Worm (Caenorhabditis elegans) whole organism, young adult: ENCODE results near the gene mrpl-42.
A peak's percentile ranks its signal among the peaks of the same experiment; 100 is the strongest.

Experiments used
- B0261.1 ChIP-seq: sonication (generic microtip); optimal IDR thresholded peaks from 2 replicates; lab custom pipeline; 2016; ENCODE audit warnings: mild to moderate bottlenecking, missing genetic modification characterization, moderate library complexity, missing compliant biosample characterization
- F37B4.10 ChIP-seq: fragments of 200-800 bp; sonication (Bioruptor generic); IDR thresholded peaks from 2 replicates; pipeline ENCODE4 v1.3.6; 2022; ENCODE audit warnings: missing genetic modification characterization, missing compliant biosample characterization
- F52B5.7 ChIP-seq: sonication (generic microtip); optimal IDR thresholded peaks from 2 replicates; lab custom pipeline; 2016; ENCODE audit warnings: mild to moderate bottlenecking, missing genetic modification characterization, missing compliant biosample characterization
- F57A8.1 ChIP-seq: fragments of 200-800 bp; sonication (Bioruptor generic); optimal IDR thresholded peaks from 2 replicates; lab custom pipeline; 2018; ENCODE audit warnings: mild to moderate bottlenecking, missing genetic modification characterization, moderate library complexity, missing compliant biosample characterization
- K12H6.12 ChIP-seq: fragments of 200-800 bp; sonication (Bioruptor generic); optimal IDR thresholded peaks from 2 replicates; lab custom pipeline; 2018; ENCODE audit warnings: mild to moderate bottlenecking, missing genetic modification characterization, missing compliant biosample characterization
- T07F8.4 ChIP-seq: sonication (generic microtip); optimal IDR thresholded peaks from 2 replicates; lab custom pipeline; 2016; ENCODE audit warnings: mild to moderate bottlenecking, missing genetic modification characterization, moderate library complexity, missing compliant biosample characterization
- T26A5.8 ChIP-seq: sonication (generic microtip); optimal IDR thresholded peaks from 2 replicates; lab custom pipeline; 2016; ENCODE audit warnings: missing genetic modification characterization, missing compliant biosample characterization
- Y53F4B.3 ChIP-seq: fragments of 200-800 bp; sonication (Bioruptor generic); IDR thresholded peaks from 2 replicates; pipeline ENCODE4 v1.3.6; 2022; ENCODE audit warnings: missing genetic modification reagents, missing genetic modification characterization, missing compliant biosample characterization
- Y67H2A.10 ChIP-seq: fragments of 200-800 bp; sonication (Bioruptor generic); conservative IDR thresholded peaks from 2 replicates; pipeline ENCODE4 v1.3.6; 2022; ENCODE audit warnings: missing genetic modification reagents, missing genetic modification characterization, missing compliant biosample characterization
- Y95B8A.8 ChIP-seq: fragments of 200-800 bp; sonication (Bioruptor generic); IDR thresholded peaks from 2 replicates; pipeline ENCODE4 v1.3.6; 2022; ENCODE audit warnings: missing genetic modification reagents, missing genetic modification characterization, missing compliant biosample characterization
- akir-1 ChIP-seq: fragments of 200-800 bp; sonication (Bioruptor generic); optimal IDR thresholded peaks from 2 replicates; lab custom pipeline; 2018; ENCODE audit warnings: mild to moderate bottlenecking, missing genetic modification characterization, moderate library complexity, missing compliant biosample characterization
- aptf-2 ChIP-seq: fragments of 200-800 bp; sonication (Bioruptor generic); conservative IDR thresholded peaks from 2 replicates; pipeline ENCODE4 v1.3.6; 2022; ENCODE audit warnings: missing genetic modification reagents, missing genetic modification characterization, missing compliant biosample characterization
- atf-7 ChIP-seq: sonication (generic microtip); optimal IDR thresholded peaks from 2 replicates; lab custom pipeline; 2017; ENCODE audit warnings: mild to moderate bottlenecking, missing genetic modification characterization, missing compliant biosample characterization
- attf-3 ChIP-seq: fragments of 200-800 bp; sonication (Bioruptor generic); conservative IDR thresholded peaks from 2 replicates; pipeline ENCODE4 v1.3.6; 2022; ENCODE audit warnings: missing genetic modification reagents, missing genetic modification characterization, missing compliant biosample characterization
- attf-5 ChIP-seq: fragments of 200-800 bp; sonication (Bioruptor generic); optimal IDR thresholded peaks from 2 replicates; lab custom pipeline; 2018; ENCODE audit warnings: mild to moderate bottlenecking, missing genetic modification characterization, missing compliant biosample characterization
- ccch-3 ChIP-seq: fragments of 200-800 bp; sonication (Bioruptor generic); optimal IDR thresholded peaks from 2 replicates; lab custom pipeline; 2018; ENCODE audit warnings: mild to moderate bottlenecking, missing genetic modification characterization, missing compliant biosample characterization
- cebp-1 ChIP-seq, 2 experiments: fragments of 200-800 bp in 1 of 2; sonication (Bioruptor generic) in 1 of 2; sonication (generic microtip) in 1 of 2; IDR thresholded peaks in 1 of 2; optimal IDR thresholded peaks in 1 of 2; 2 replicates each; pipeline versions ENCODE4 v1.3.6 to Lab custom; 2017 to 2022; ENCODE audit warnings: missing compliant biosample characterization in 2 of 2, missing genetic modification characterization in 2 of 2, mild to moderate bottlenecking in 1 of 2, missing genetic modification reagents in 1 of 2, moderate library complexity in 1 of 2
- ceh-27 ChIP-seq: fragments of 200-800 bp; sonication (Bioruptor generic); optimal IDR thresholded peaks from 2 replicates; lab custom pipeline; 2018; ENCODE audit warnings: mild to moderate bottlenecking, missing genetic modification characterization, moderate library complexity, missing compliant biosample characterization
- ceh-40 ChIP-seq: fragments of 200-800 bp; sonication (Bioruptor generic); IDR thresholded peaks from 2 replicates; pipeline ENCODE4 v1.3.6; 2022; ENCODE audit warnings: missing genetic modification characterization, missing compliant biosample characterization
- ceh-58 ChIP-seq: fragments of 200-800 bp; sonication (Bioruptor generic); IDR thresholded peaks from 2 replicates; pipeline ENCODE4 v1.3.6; 2022; ENCODE audit warnings: missing genetic modification characterization, missing compliant biosample characterization
- ceh-91 ChIP-seq: fragments of 200-800 bp; sonication (Bioruptor generic); IDR thresholded peaks from 2 replicates; pipeline ENCODE4 v1.3.6; 2022; ENCODE audit warnings: missing genetic modification reagents, missing genetic modification characterization, missing compliant biosample characterization
- efl-1 ChIP-seq: fragments of 150-350 bp; optimal IDR thresholded peaks from 2 replicates; lab custom pipeline; 2014; ENCODE audit warnings: missing biosample characterization, missing genetic modification reagents, missing genetic modification characterization
- ekl-4 ChIP-seq: fragments of 200-800 bp; sonication (Bioruptor generic); IDR thresholded peaks from 2 replicates; pipeline ENCODE4 v1.3.6; 2022; ENCODE audit warnings: missing genetic modification reagents, missing genetic modification characterization, missing compliant biosample characterization
- ets-4 ChIP-seq: fragments of 200-800 bp; sonication (Bioruptor generic); optimal IDR thresholded peaks from 2 replicates; lab custom pipeline; 2018; ENCODE audit warnings: mild to moderate bottlenecking, missing genetic modification characterization, missing compliant biosample characterization
- let-607 ChIP-seq, 2 experiments: fragments of 200-800 bp in 1 of 2; sonication (Bioruptor generic) in 1 of 2; sonication (generic microtip) in 1 of 2; optimal IDR thresholded peaks; 2 replicates each; lab custom pipeline; 2016 to 2018; ENCODE audit warnings: mild to moderate bottlenecking in 2 of 2, missing compliant biosample characterization in 2 of 2, missing genetic modification characterization in 2 of 2, moderate library complexity in 2 of 2, missing genotype in 1 of 2
- lin-54 ChIP-seq: fragments of 200-800 bp; sonication (Bioruptor generic); optimal IDR thresholded peaks from 2 replicates; lab custom pipeline; 2018; ENCODE audit warnings: mild to moderate bottlenecking, missing genetic modification characterization, missing compliant biosample characterization
- lsl-1 ChIP-seq: fragments of 200-800 bp; sonication (Bioruptor generic); optimal IDR thresholded peaks from 2 replicates; lab custom pipeline; 2018; ENCODE audit warnings: mild to moderate bottlenecking, missing genetic modification characterization, moderate library complexity, missing compliant biosample characterization
- lsy-27 ChIP-seq: sonication (generic microtip); optimal IDR thresholded peaks from 2 replicates; lab custom pipeline; 2017; ENCODE audit warnings: missing genetic modification characterization, mild to moderate bottlenecking, missing compliant biosample characterization, antibody characterized with exemption, missing genotype, borderline replicate concordance; ENCODE audit not compliant: insufficient read depth
- madf-6 ChIP-seq: fragments of 200-800 bp; sonication (Bioruptor generic); IDR thresholded peaks from 2 replicates; pipeline ENCODE4 v1.3.6; 2022; ENCODE audit warnings: missing genetic modification reagents, missing genetic modification characterization, missing compliant biosample characterization
- madf-8 ChIP-seq: fragments of 200-800 bp; sonication (Bioruptor generic); conservative IDR thresholded peaks from 2 replicates; pipeline ENCODE4 v1.3.6; 2022; ENCODE audit warnings: missing genetic modification reagents, missing genetic modification characterization, missing compliant biosample characterization
- mes-4 ChIP-seq: sonication (generic microtip); optimal IDR thresholded peaks from 2 replicates; lab custom pipeline; 2016; ENCODE audit warnings: missing genotype, missing genetic modification characterization, missing compliant biosample characterization
- nfya-1 ChIP-seq: sonication (generic microtip); optimal IDR thresholded peaks from 2 replicates; lab custom pipeline; 2017; ENCODE audit warnings: antibody characterized with exemption, missing compliant biosample characterization, missing genetic modification characterization, borderline replicate concordance; ENCODE audit not compliant: insufficient read depth
- nhr-179 ChIP-seq: sonication (generic microtip); optimal IDR thresholded peaks from 2 replicates; lab custom pipeline; 2016; ENCODE audit warnings: mild to moderate bottlenecking, missing genetic modification characterization, missing compliant biosample characterization
- rcor-1 ChIP-seq: fragments of 200-800 bp; sonication (Bioruptor generic); IDR thresholded peaks from 2 replicates; pipeline ENCODE4 v1.3.6; 2022; ENCODE audit warnings: missing genetic modification reagents, missing genetic modification characterization, missing compliant biosample characterization
- repo-1 ChIP-seq: sonication (generic microtip); optimal IDR thresholded peaks from 2 replicates; lab custom pipeline; 2017; ENCODE audit warnings: mild to moderate bottlenecking, missing genetic modification characterization, missing compliant biosample characterization
- snpc-1.3 ChIP-seq: sonication (generic microtip); optimal IDR thresholded peaks from 2 replicates; lab custom pipeline; 2017; ENCODE audit warnings: missing genetic modification characterization, mild to moderate bottlenecking, missing compliant biosample characterization, antibody characterized with exemption, moderate library complexity, missing genotype, missing genetic modification reagents; ENCODE audit not compliant: insufficient read depth
- snpc-3.4 ChIP-seq: sonication (generic microtip); optimal IDR thresholded peaks from 2 replicates; lab custom pipeline; 2017; ENCODE audit warnings: missing genetic modification characterization, mild to moderate bottlenecking, missing compliant biosample characterization, antibody characterized with exemption, moderate library complexity, missing genotype, missing genetic modification reagents
- tbp1 ChIP-seq: fragments of 200-800 bp; sonication (Bioruptor generic); optimal IDR thresholded peaks from 2 replicates; lab custom pipeline; 2018; ENCODE audit warnings: mild to moderate bottlenecking, missing genetic modification characterization, missing compliant biosample characterization
- tbx-9 ChIP-seq: sonication (generic microtip); optimal IDR thresholded peaks from 2 replicates; lab custom pipeline; 2016; ENCODE audit warnings: borderline replicate concordance, missing genetic modification characterization, inconsistent platforms, missing compliant biosample characterization
- tlf-1 ChIP-seq: fragments of 200-800 bp; sonication (Bioruptor generic); optimal IDR thresholded peaks from 2 replicates; lab custom pipeline; 2018; ENCODE audit warnings: mild to moderate bottlenecking, missing genetic modification characterization, missing compliant biosample characterization
- unc-62 ChIP-seq: fragments of 150-350 bp; optimal IDR thresholded peaks from 2 replicates; lab custom pipeline; 2014; ENCODE audit warnings: missing biosample characterization, missing genetic modification reagents, missing genetic modification characterization
- xnd-1 ChIP-seq: sonication (generic microtip); optimal IDR thresholded peaks from 2 replicates; lab custom pipeline; 2016; ENCODE audit warnings: missing genotype, missing genetic modification reagents, missing genetic modification characterization, missing compliant biosample characterization
- ztf-18 ChIP-seq: sonication (generic microtip); optimal IDR thresholded peaks from 2 replicates; lab custom pipeline; 2016; ENCODE audit warnings: missing genotype, mild to moderate bottlenecking, missing genetic modification characterization, missing compliant biosample characterization
- ztf-25 ChIP-seq: fragments of 200-800 bp; sonication (Bioruptor generic); IDR thresholded peaks from 2 replicates; pipeline ENCODE4 v1.3.6; 2022; ENCODE audit warnings: missing genetic modification reagents, missing genetic modification characterization, missing compliant biosample characterization
- ztf-26 ChIP-seq: sonication (generic microtip); optimal IDR thresholded peaks from 2 replicates; lab custom pipeline; 2017; ENCODE audit warnings: missing genetic modification characterization, missing compliant biosample characterization
- ztf-28 ChIP-seq: fragments of 200-800 bp; sonication (Bioruptor generic); IDR thresholded peaks from 2 replicates; pipeline ENCODE4 v1.3.6; 2022; ENCODE audit warnings: missing genetic modification reagents, missing genetic modification characterization, missing compliant biosample characterization
- ztf-6 ChIP-seq: fragments of 200-800 bp; sonication (Bioruptor generic); IDR thresholded peaks from 2 replicates; pipeline ENCODE4 v1.3.6; 2022; ENCODE audit warnings: missing genetic modification reagents, missing genetic modification characterization, missing compliant biosample characterization

Gene mrpl-42

ce11 chrIV:9096160-9096879 is 2.1 kb upstream of the mrpl-42 start, which contains the start of the genes znf-706 and cpna-3 (continued):
- TF ChIP-seq B0261.1 (tag; lab: Kevin White, UChicago) = no peak
- TF ChIP-seq tlf-1 (GFP tag; lab: Kevin White, UChicago) = no peak
- TF ChIP-seq tbp1 (GFP tag; lab: Kevin White, UChicago) = peak; percentile 37
- no peak for TF ChIP-seq mes-4 (tag; lab: Kevin White, UChicago)
- TF ChIP-seq lsy-27 (tag; lab: Kevin White, UChicago) = no peak
- TF ChIP-seq F37B4.10 = no peak
- peak; percentile 57 for TF ChIP-seq lin-54
- TF ChIP-seq cebp-1 (GFP tag; IDR thresholded peaks at IDR 0.05; lab: Robert Waterston, UW) = no peak
- TF ChIP-seq cebp-1 (tag; optimal IDR thresholded peaks at IDR 0.05; lab: Kevin White, UChicago) = peak; percentile 42
- TF ChIP-seq repo-1 = no peak
- no peak for TF ChIP-seq K12H6.12 (tag; lab: Kevin White, UChicago)
- TF ChIP-seq F52B5.7 (tag; lab: Kevin White, UChicago) = no peak
- TF ChIP-seq T07F8.4 = no peak
- no peak for TF ChIP-seq ets-4 (GFP tag; lab: Kevin White, UChicago)
- no peak for TF ChIP-seq rcor-1 (GFP tag; lab: Robert Waterston, UW)
- TF ChIP-seq attf-5 (GFP tag; lab: Kevin White, UChicago) = no peak
- TF ChIP-seq Y53F4B.3 (GFP tag; lab: Robert Waterston, UW) = no peak
- no peak for TF ChIP-seq ztf-6 (GFP tag; lab: Robert Waterston, UW)
- TF ChIP-seq lsl-1 (GFP tag; lab: Kevin White, UChicago) = peak; percentile 91
- no peak for TF ChIP-seq nfya-1 (tag; lab: Kevin White, UChicago)
- no peak for TF ChIP-seq ceh-40
- TF ChIP-seq aptf-2 (GFP tag; lab: Robert Waterston, UW) = no peak
- no peak for TF ChIP-seq ztf-26 (tag; lab: Kevin White, UChicago)
- peak; percentile 69 for TF ChIP-seq snpc-1.3
- peak; percentile 73 for TF ChIP-seq ceh-91 (GFP tag; lab: Robert Waterston, UW)
- no peak for TF ChIP-seq Y67H2A.10 (GFP tag; lab: Robert Waterston, UW)
- peak; percentile 32 for TF ChIP-seq snpc-3.4
- no peak for TF ChIP-seq T26A5.8
- peak; percentile 81 for TF ChIP-seq madf-6 (GFP tag; lab: Robert Waterston, UW)
- TF ChIP-seq ccch-3 (GFP tag; lab: Kevin White, UChicago) = no peak
- no peak for TF ChIP-seq let-607 (tag; optimal IDR thresholded peaks at IDR 0.05; lab: Kevin White, UChicago)
- no peak for TF ChIP-seq ekl-4 (GFP tag; lab: Robert Waterston, UW)
- no peak for TF ChIP-seq F57A8.1
- no peak for TF ChIP-seq ceh-58 (GFP tag; lab: Robert Waterston, UW)
- TF ChIP-seq efl-1 (GFP tag; lab: Kevin White, UChicago) = peak; percentile 32
- no peak for TF ChIP-seq akir-1
- no peak for TF ChIP-seq attf-3 (GFP tag; lab: Robert Waterston, UW)
- no peak for TF ChIP-seq nhr-179 (tag; lab: Kevin White, UChicago)
- no peak for TF ChIP-seq ztf-28
- peak; percentile 35 for TF ChIP-seq xnd-1
- TF ChIP-seq Y95B8A.8 = no peak
- no peak for TF ChIP-seq ztf-25 (GFP tag; lab: Robert Waterston, UW)
- no peak for TF ChIP-seq atf-7 (tag; lab: Kevin White, UChicago)
- TF ChIP-seq tbx-9 (tag; lab: Kevin White, UChicago) = no peak
- TF ChIP-seq ztf-18 (tag; lab: Kevin White, UChicago) = no peak
- no peak for TF ChIP-seq unc-62 (GFP tag; lab: Kevin White, UChicago)
- TF ChIP-seq ceh-27 (GFP tag; lab: Kevin White, UChicago) = no peak
- TF ChIP-seq madf-8 (GFP tag; lab: Robert Waterston, UW) = peak; percentile 61
